Worm (Caenorhabditis elegans) whole organism, L1 larva: ENCODE measurements around the gene F23H11.2.

Experiments
- F16B12.6 ChIP-seq: fragments of 150-350 bp; optimal IDR thresholded peaks from 2 replicates; lab custom pipeline; 2014; ENCODE audit warnings: missing biosample characterization, missing genetic modification characterization
- blmp-1 ChIP-seq: fragments of 150-350 bp; optimal IDR thresholded peaks from 2 replicates; lab custom pipeline; 2014; ENCODE audit warnings: missing biosample characterization, missing genetic modification characterization
- ceh-63 ChIP-seq: fragments of 200-800 bp; sonication (Bioruptor generic); optimal IDR thresholded peaks from 2 replicates; lab custom pipeline; 2018; ENCODE audit warnings: mild to moderate bottlenecking, missing genetic modification characterization, missing compliant biosample characterization
- ceh-8 ChIP-seq: fragments of 200-800 bp; sonication (Bioruptor generic); optimal IDR thresholded peaks from 2 replicates; lab custom pipeline; 2018; ENCODE audit warnings: mild to moderate bottlenecking, missing genetic modification characterization, moderate library complexity, missing compliant biosample characterization
- efl-3 ChIP-seq: fragments of 200-800 bp; sonication (Bioruptor generic); optimal IDR thresholded peaks from 2 replicates; lab custom pipeline; 2018; ENCODE audit warnings: mild to moderate bottlenecking, missing genetic modification characterization, missing compliant biosample characterization
- elt-3 ChIP-seq, 6 experiments: fragments of 150-350 bp in 1 of 6; sonication (generic microtip); optimal IDR thresholded peaks; 2 replicates each; lab custom pipeline; 2017 to 2018; ENCODE audit warnings: missing biosample characterization in 6 of 6, missing genetic modification characterization in 6 of 6, inconsistent platforms in 1 of 6
- grh-1 ChIP-seq: fragments of 200-800 bp; sonication (Bioruptor generic); IDR thresholded peaks from 2 replicates; pipeline ENCODE4 v1.3.6; 2022; ENCODE audit warnings: missing genetic modification reagents, missing genetic modification characterization, missing compliant biosample characterization
- lir-3 ChIP-seq: sonication (generic microtip); optimal IDR thresholded peaks from 2 replicates; lab custom pipeline; 2016; ENCODE audit warnings: mild to moderate bottlenecking, missing genetic modification characterization, moderate library complexity, missing compliant biosample characterization; ENCODE audit not compliant: poor library complexity
- nhr-71 ChIP-seq: sonication (generic microtip); optimal IDR thresholded peaks from 2 replicates; lab custom pipeline; 2016; ENCODE audit warnings: mild to moderate bottlenecking, missing genetic modification characterization, moderate library complexity, missing compliant biosample characterization
- pag-3 ChIP-seq: sonication (generic microtip); optimal IDR thresholded peaks from 2 replicates; lab custom pipeline; 2017; ENCODE audit warnings: missing genetic modification characterization, mild to moderate bottlenecking, missing compliant biosample characterization, antibody characterized with exemption, borderline replicate concordance; ENCODE audit not compliant: insufficient read depth
- rnt-1 ChIP-seq: sonication (generic microtip); optimal IDR thresholded peaks from 2 replicates; lab custom pipeline; 2016; ENCODE audit warnings: mild to moderate bottlenecking, missing genetic modification characterization, moderate library complexity, missing compliant biosample characterization
- skn-1 ChIP-seq: fragments of 150-350 bp; optimal IDR thresholded peaks from 2 replicates; lab custom pipeline; 2014; ENCODE audit warnings: missing biosample characterization, missing genetic modification characterization
- snpc-4 ChIP-seq: fragments of 150-350 bp; optimal IDR thresholded peaks from 2 replicates; lab custom pipeline; 2014; ENCODE audit warnings: missing biosample characterization, missing genetic modification characterization
- unc-62 ChIP-seq: fragments of 150-350 bp; optimal IDR thresholded peaks from 2 replicates; lab custom pipeline; 2014; ENCODE audit warnings: missing biosample characterization, missing genetic modification reagents, missing genetic modification characterization

- TF ChIP-seq nhr-71 (tag; lab: Kevin White, UChicago), result no peak
- TF ChIP-seq ceh-8 (GFP tag; lab: Kevin White, UChicago), result no peak
- no peak for TF ChIP-seq unc-62 (GFP tag; lab: Kevin White, UChicago)
- TF ChIP-seq skn-1 (tag; lab: Kevin White, UChicago), result no peak
- TF ChIP-seq grh-1 (GFP tag; lab: Robert Waterston, UW), result no peak
- TF ChIP-seq rnt-1 (tag; lab: Kevin White, UChicago), result no peak
- TF ChIP-seq snpc-4 (tag; lab: Kevin White, UChicago), result no peak
- TF ChIP-seq F16B12.6 (tag; lab: Kevin White, UChicago), result no peak
- TF ChIP-seq lir-3 (tag; lab: Kevin White, UChicago), result no peak
- TF ChIP-seq pag-3, result no peak
- no peak for TF ChIP-seq elt-3 (tag; optimal IDR thresholded peaks at IDR 0.05; lab: Kevin White, UChicago)
- no peak for TF ChIP-seq efl-3
- TF ChIP-seq blmp-1 (tag; lab: Kevin White, UChicago), result no peak
- no peak for TF ChIP-seq ceh-63 (GFP tag; lab: Kevin White, UChicago)
These were observed 46.4 kb downstream of the F23H11.2 start for ce11 chrIII:941958-942357.
